Fruit fly (Drosophila melanogaster) whole organism, prepupa: ENCODE results near the gene CG12522.
A peak's percentile ranks its signal among the peaks of the same experiment; 100 is the strongest.

Experiments used
- Blimp-1 ChIP-seq: fragments of 200-800 bp; sonication (Bioruptor generic); optimal IDR thresholded peaks from 3 replicates; lab custom pipeline; 2017; ENCODE audit warnings: missing biosample characterization, missing genetic modification characterization, mild to moderate bottlenecking, moderate library complexity, missing genetic modification reagents
- CG10631 ChIP-seq: fragments of 200-800 bp; sonication (Bioruptor generic); optimal IDR thresholded peaks from 2 replicates; lab custom pipeline; 2016; ENCODE audit warnings: missing biosample characterization, missing genetic modification characterization
- CG10669 ChIP-seq: fragments of 200-800 bp; sonication (Bioruptor generic); optimal IDR thresholded peaks from 3 replicates; lab custom pipeline; 2018; ENCODE audit warnings: missing biosample characterization, mild to moderate bottlenecking, missing genetic modification characterization, moderate library complexity
- CG11294 ChIP-seq: fragments of 200-800 bp; sonication (Bioruptor generic); IDR thresholded peaks from 2 replicates; pipeline ENCODE4 v1.3.6; 2022; ENCODE audit warnings: missing biosample characterization, missing genetic modification characterization
- CG11762 ChIP-seq: fragments of 200-800 bp; sonication (Bioruptor generic); optimal IDR thresholded peaks from 3 replicates; lab custom pipeline; 2016; ENCODE audit warnings: missing biosample characterization, missing genetic modification characterization; ENCODE audit not compliant: insufficient read depth
- CG15336 ChIP-seq: fragments of 200-800 bp; sonication (Bioruptor generic); IDR thresholded peaks from 2 replicates; pipeline ENCODE4 v1.3.6; 2022; ENCODE audit warnings: missing biosample characterization, missing genetic modification characterization
- CG1621 ChIP-seq: fragments of 200-800 bp; sonication (Bioruptor generic); optimal IDR thresholded peaks from 3 replicates; lab custom pipeline; 2018; ENCODE audit warnings: missing biosample characterization, mild to moderate bottlenecking, missing genetic modification characterization
- CG16779 ChIP-seq: fragments of 200-800 bp; sonication (Bioruptor generic); optimal IDR thresholded peaks from 3 replicates; lab custom pipeline; 2017; ENCODE audit warnings: missing biosample characterization, mild to moderate bottlenecking, missing genetic modification characterization
- CG32006 ChIP-seq: fragments of 200-800 bp; sonication (Bioruptor generic); optimal IDR thresholded peaks from 3 replicates; lab custom pipeline; 2017; ENCODE audit warnings: missing biosample characterization, mild to moderate bottlenecking, missing genetic modification characterization
- CG3919 ChIP-seq: fragments of 200-800 bp; sonication (Bioruptor generic); optimal IDR thresholded peaks from 3 replicates; lab custom pipeline; 2016; ENCODE audit warnings: missing biosample characterization, missing genetic modification characterization
- CG6163 ChIP-seq: fragments of 200-800 bp; sonication (Bioruptor generic); IDR thresholded peaks from 3 replicates; pipeline ENCODE4 v1.3.6; 2022; ENCODE audit warnings: missing biosample characterization, missing genetic modification characterization
- CG6276 ChIP-seq: fragments of 200-800 bp; sonication (Bioruptor generic); optimal IDR thresholded peaks from 2 replicates; lab custom pipeline; 2017; ENCODE audit warnings: missing biosample characterization, mild to moderate bottlenecking, missing genetic modification characterization
- CG6792 ChIP-seq: fragments of 200-800 bp; sonication (Bioruptor generic); optimal IDR thresholded peaks from 3 replicates; lab custom pipeline; 2016; ENCODE audit warnings: missing biosample characterization, missing genetic modification characterization
- CG6808 ChIP-seq: fragments of 200-800 bp; sonication (Bioruptor generic); optimal IDR thresholded peaks from 3 replicates; lab custom pipeline; 2017; ENCODE audit warnings: missing biosample characterization, missing genetic modification characterization, mild to moderate bottlenecking, moderate library complexity, missing genetic modification reagents
- CG8119 ChIP-seq: fragments of 200-800 bp; sonication (Bioruptor generic); IDR thresholded peaks from 3 replicates; pipeline ENCODE4 v1.3.6; 2022; ENCODE audit warnings: missing biosample characterization, missing genetic modification characterization
- CG8319 ChIP-seq: fragments of 200-800 bp; sonication (Bioruptor generic); optimal IDR thresholded peaks from 3 replicates; lab custom pipeline; 2016; ENCODE audit warnings: missing biosample characterization, missing genetic modification characterization
- CG8632 ChIP-seq: fragments of 200-800 bp; sonication (Bioruptor generic); optimal IDR thresholded peaks from 3 replicates; lab custom pipeline; 2016; ENCODE audit warnings: missing biosample characterization, missing genetic modification characterization
- CG9139 ChIP-seq: fragments of 200-800 bp; sonication (Bioruptor generic); optimal IDR thresholded peaks from 3 replicates; lab custom pipeline; 2017; ENCODE audit warnings: missing biosample characterization, mild to moderate bottlenecking, missing genetic modification characterization
- Eip75B ChIP-seq: fragments of 200-800 bp; sonication (Bioruptor generic); optimal IDR thresholded peaks from 3 replicates; lab custom pipeline; 2016; ENCODE audit warnings: missing biosample characterization, missing genetic modification characterization
- Eip78C ChIP-seq: fragments of 200-800 bp; sonication (Bioruptor generic); peaks from one replicate; lab custom pipeline; 2016; ENCODE audit warnings: missing biosample characterization, missing genetic modification characterization
- Ets21C ChIP-seq: fragments of 200-800 bp; sonication (Bioruptor generic); optimal IDR thresholded peaks from 3 replicates; lab custom pipeline; 2016; ENCODE audit warnings: missing biosample characterization, missing genetic modification characterization
- Gug ChIP-seq: fragments of 200-800 bp; sonication (Bioruptor generic); IDR thresholded peaks from 2 replicates; pipeline ENCODE4 v1.3.6; 2022; ENCODE audit warnings: missing biosample characterization, missing genetic modification characterization
- Hr38 ChIP-seq: sonication (Bioruptor generic); optimal IDR thresholded peaks from 2 replicates; lab custom pipeline; 2016; ENCODE audit warnings: missing biosample characterization, missing genetic modification characterization
- Lpt ChIP-seq: fragments of 200-800 bp; sonication (Bioruptor generic); optimal IDR thresholded peaks from 3 replicates; lab custom pipeline; 2016; ENCODE audit warnings: missing biosample characterization, missing genetic modification characterization
- Met ChIP-seq: fragments of 200-800 bp; sonication (Bioruptor generic); optimal IDR thresholded peaks from 3 replicates; lab custom pipeline; 2016; ENCODE audit warnings: missing biosample characterization, missing genetic modification characterization
- OdsH ChIP-seq: fragments of 200-800 bp; sonication (Bioruptor generic); optimal IDR thresholded peaks from 3 replicates; lab custom pipeline; 2016; ENCODE audit warnings: missing biosample characterization, missing genetic modification characterization
- Smox ChIP-seq: fragments of 200-800 bp; sonication (Bioruptor generic); optimal IDR thresholded peaks from 3 replicates; lab custom pipeline; 2016; ENCODE audit warnings: missing biosample characterization, missing genetic modification characterization
- Sox15 ChIP-seq: fragments of 200-800 bp; sonication (Bioruptor generic); optimal IDR thresholded peaks from 3 replicates; lab custom pipeline; 2016; ENCODE audit warnings: missing biosample characterization, missing genetic modification characterization
- achi ChIP-seq: fragments of 200-800 bp; sonication (Bioruptor generic); optimal IDR thresholded peaks from 3 replicates; lab custom pipeline; 2016; ENCODE audit warnings: missing biosample characterization, missing genetic modification characterization
- acj6 ChIP-seq: fragments of 200-800 bp; sonication (Bioruptor generic); optimal IDR thresholded peaks from 3 replicates; lab custom pipeline; 2016; ENCODE audit warnings: missing biosample characterization, missing genetic modification characterization
- cyc ChIP-seq: fragments of 200-800 bp; sonication (Bioruptor generic); optimal IDR thresholded peaks from 3 replicates; lab custom pipeline; 2016; ENCODE audit warnings: missing biosample characterization, missing genetic modification characterization
- dsx ChIP-seq: fragments of 200-800 bp; optimal IDR thresholded peaks from 3 replicates; lab custom pipeline; 2019; ENCODE audit warnings: missing biosample characterization, mild to moderate bottlenecking, missing genetic modification characterization, moderate library complexity; ENCODE audit not compliant: poor library complexity, severe bottlenecking
- eg ChIP-seq: fragments of 200-800 bp; sonication (Bioruptor generic); IDR thresholded peaks from 3 replicates; pipeline ENCODE4 v1.3.6; 2022; ENCODE audit warnings: missing biosample characterization, missing genetic modification characterization
- esn ChIP-seq: fragments of 200-800 bp; sonication (Bioruptor generic); optimal IDR thresholded peaks from 2 replicates; lab custom pipeline; 2016; ENCODE audit warnings: missing biosample characterization, mild to moderate bottlenecking, missing genetic modification characterization, moderate library complexity
- fd59A ChIP-seq: fragments of 200-800 bp; sonication (Bioruptor generic); optimal IDR thresholded peaks from 2 replicates; lab custom pipeline; 2017; ENCODE audit warnings: missing biosample characterization, mild to moderate bottlenecking, missing genetic modification characterization, missing genetic modification reagents
- lz ChIP-seq: fragments of 200-800 bp; sonication (Bioruptor generic); optimal IDR thresholded peaks from 3 replicates; lab custom pipeline; 2016; ENCODE audit warnings: missing biosample characterization, missing genetic modification characterization
- net ChIP-seq: fragments of 200-800 bp; sonication (Bioruptor generic); optimal IDR thresholded peaks from 3 replicates; lab custom pipeline; 2016; ENCODE audit warnings: missing biosample characterization, missing genetic modification characterization
- pdm3 ChIP-seq: fragments of 200-800 bp; sonication (Bioruptor generic); optimal IDR thresholded peaks from 3 replicates; lab custom pipeline; 2016; ENCODE audit warnings: missing biosample characterization, missing genetic modification characterization
- ss ChIP-seq, 2 experiments: fragments of 200-800 bp; sonication (Bioruptor generic); optimal IDR thresholded peaks; 2 replicates in 1 of 2; 3 replicates in 1 of 2; lab custom pipeline; 2017 to 2018; ENCODE audit warnings: mild to moderate bottlenecking in 2 of 2, missing biosample characterization in 2 of 2, missing genetic modification characterization in 2 of 2, moderate library complexity in 1 of 2
- svp ChIP-seq: fragments of 200-800 bp; sonication (Bioruptor generic); peaks from one replicate; lab custom pipeline; 2016; ENCODE audit warnings: missing biosample characterization, missing genetic modification characterization
- topi ChIP-seq: fragments of 200-800 bp; sonication (Bioruptor generic); optimal IDR thresholded peaks from 3 replicates; lab custom pipeline; 2016; ENCODE audit warnings: missing biosample characterization, missing genetic modification characterization
- vri ChIP-seq: fragments of 200-800 bp; sonication (Bioruptor generic); optimal IDR thresholded peaks from 3 replicates; lab custom pipeline; 2016; ENCODE audit warnings: missing biosample characterization, mild to moderate bottlenecking, missing genetic modification characterization

The CG12522 gene

dm6 chr3L:11113198-11114197, 5.5 kb downstream of the CG12522 start, which contains the start of gene Sod1 (continued):
- TF ChIP-seq Sox15 (no peak), OdsH (GFP tag; lab: Kevin White, UChicago) (no peak), lz (GFP tag; lab: Kevin White, UChicago) (no peak), Hr38 (GFP tag; lab: Kevin White, UChicago) (no peak), Blimp-1 (GFP tag; lab: Kevin White, UChicago) (peak; percentile 40), CG8632 (GFP tag; lab: Kevin White, UChicago) (no peak), CG10669 (GFP tag; lab: Kevin White, UChicago) (peak; percentile 68), Eip75B (GFP tag; lab: Kevin White, UChicago) (no peak), CG11294 (no peak), CG6792 (GFP tag; lab: Kevin White, UChicago) (no peak), Gug (GFP tag; lab: Robert Waterston, UW) (no peak; the same call in 1 of the 2 replicates), net (no peak), achi (GFP tag; lab: Kevin White, UChicago) (peak; percentile 25), ss (GFP tag; optimal IDR thresholded peaks at IDR 0.05; lab: Kevin White, UChicago) (peak; percentile 92 to 93), CG11762 (GFP tag; lab: Kevin White, UChicago) (peak; percentile 34), Lpt (GFP tag; lab: Kevin White, UChicago) (peak; percentile 19), CG6808 (GFP tag; lab: Kevin White, UChicago) (peak; percentile 88), eg (GFP tag; lab: Robert Waterston, UW) (no peak; the same call in 2 of the 3 replicates), Eip78C (GFP tag; lab: Kevin White, UChicago) (peak; percentile 79), acj6 (GFP tag; lab: Kevin White, UChicago) (no peak), dsx (GFP tag; lab: Kevin White, UChicago) (peak; percentile 58), CG1621 (peak; percentile 61), CG8119 (GFP tag; lab: Robert Waterston, UW) (no peak; the same call in 2 of the 3 replicates), CG6276 (no peak), CG32006 (GFP tag; lab: Kevin White, UChicago) (no peak), Smox (GFP tag; lab: Kevin White, UChicago) (no peak), svp (GFP tag; lab: Kevin White, UChicago) (peak; percentile 99), CG8319 (GFP tag; lab: Kevin White, UChicago) (no peak), CG15336 (peak; percentile 48; the same call in 1 of the 2 replicates), esn (GFP tag; lab: Kevin White, UChicago) (peak; percentile 2), pdm3 (GFP tag; lab: Kevin White, UChicago) (no peak)

- no peak for TF ChIP-seq OdsH (GFP tag; lab: Kevin White, UChicago)
- TF ChIP-seq CG3919 (GFP tag; lab: Kevin White, UChicago) = no peak
- TF ChIP-seq Eip78C (GFP tag; lab: Kevin White, UChicago) = no peak
- no peak for TF ChIP-seq Ets21C (GFP tag; lab: Kevin White, UChicago)
Measured at dm6 chr3L:11117733-11118132, 9.7 kb downstream of the CG12522 start.

dm6 chr3L:11118627-11119395, 10.8 kb downstream of the CG12522 start:
- TF ChIP-seq achi (GFP tag; lab: Kevin White, UChicago) = peak; percentile 15
- TF ChIP-seq Eip78C (GFP tag; lab: Kevin White, UChicago) = peak; percentile 75
- peak; percentile 60 for TF ChIP-seq CG32006 (GFP tag; lab: Kevin White, UChicago)
- peak; percentile 37 for TF ChIP-seq vri
- TF ChIP-seq fd59A (GFP tag; lab: Kevin White, UChicago) = no peak
- peak; percentile 6 for TF ChIP-seq topi (GFP tag; lab: Kevin White, UChicago)
- peak; percentile 6 for TF ChIP-seq dsx (GFP tag; lab: Kevin White, UChicago)
- peak; percentile 23 for TF ChIP-seq CG10631 (GFP tag; lab: Kevin White, UChicago)
- no peak for TF ChIP-seq net
- TF ChIP-seq CG1621 = peak; percentile 54
- no peak for TF ChIP-seq Met (GFP tag; lab: Kevin White, UChicago)
- TF ChIP-seq CG9139 = peak; percentile 51
- TF ChIP-seq CG6163 (GFP tag; lab: Robert Waterston, UW) = peak; percentile 56; the same call in 1 of the 3 replicates
- TF ChIP-seq Lpt (GFP tag; lab: Kevin White, UChicago) = peak; percentile 19
- TF ChIP-seq CG6808 (GFP tag; lab: Kevin White, UChicago) = peak; percentile 44
- no peak; the same call in 1 of the 2 replicates for TF ChIP-seq Gug (GFP tag; lab: Robert Waterston, UW)
- peak; percentile 16 for TF ChIP-seq OdsH (GFP tag; lab: Kevin White, UChicago)
- TF ChIP-seq cyc = no peak
- peak; percentile 60 for TF ChIP-seq CG15336
- peak; percentile 51 for TF ChIP-seq CG6276
- peak; percentile 63 for TF ChIP-seq CG16779 (tag; lab: Kevin White, UChicago)
